Worm (Caenorhabditis elegans) whole organism, early embryonic: ENCODE data around the gene nduf-9.

Source experiments
- B0310.2 ChIP-seq: sonication (generic microtip); optimal IDR thresholded peaks from 2 replicates; lab custom pipeline; 2016; ENCODE audit warnings: mild to moderate bottlenecking, missing genetic modification characterization, missing compliant biosample characterization
- ama-1 ChIP-seq: fragments of 150-350 bp; optimal IDR thresholded peaks from 2 replicates; lab custom pipeline; 2014
- ceh-36 ChIP-seq: sonication (generic microtip); optimal IDR thresholded peaks from 2 replicates; lab custom pipeline; 2016; ENCODE audit warnings: missing genetic modification characterization, inconsistent platforms, missing compliant biosample characterization
- ets-7 ChIP-seq: sonication (generic microtip); optimal IDR thresholded peaks from 2 replicates; lab custom pipeline; 2016; ENCODE audit warnings: missing genotype, missing genetic modification characterization, missing compliant biosample characterization
- flt-1 ChIP-seq: fragments of 200-800 bp; sonication (Bioruptor generic); IDR thresholded peaks from 2 replicates; pipeline ENCODE4 v1.3.6; 2022; ENCODE audit warnings: missing genetic modification characterization, missing compliant biosample characterization
- hmbx-1 ChIP-seq: sonication (generic microtip); optimal IDR thresholded peaks from 2 replicates; lab custom pipeline; 2016; ENCODE audit warnings: mild to moderate bottlenecking, missing genetic modification characterization, missing compliant biosample characterization
- hnd-1 ChIP-seq: sonication (generic microtip); optimal IDR thresholded peaks from 2 replicates; lab custom pipeline; 2016; ENCODE audit warnings: missing genetic modification characterization, missing compliant biosample characterization
- tbx-37 ChIP-seq: fragments of 200-800 bp; sonication (Bioruptor generic); conservative IDR thresholded peaks from 2 replicates; pipeline ENCODE4 v1.3.6; 2022; ENCODE audit warnings: missing genetic modification reagents, missing genetic modification characterization, missing compliant biosample characterization

ce11 chrIII:3258306-3258705, 9.9 kb upstream of the nduf-9 start, which contains the start of gene nspg-7.2:
- TF ChIP-seq ama-1, result no peak
- no peak for TF ChIP-seq ets-7 (tag; lab: Kevin White, UChicago)
- no peak for TF ChIP-seq hmbx-1 (tag; lab: Kevin White, UChicago)
- TF ChIP-seq hnd-1, result no peak
- TF ChIP-seq tbx-37 (GFP tag; lab: Robert Waterston, UW), result no peak
- no peak for TF ChIP-seq flt-1 (GFP tag; lab: Robert Waterston, UW)
- no peak for TF ChIP-seq ceh-36 (tag; lab: Kevin White, UChicago)
- no peak for TF ChIP-seq B0310.2
